Worm (Caenorhabditis elegans) whole organism, early embryonic: ENCODE measurements around the gene Y52E8A.2.

Experiments
- ceh-13 ChIP-seq: fragments of 200-800 bp; sonication (Bioruptor generic); optimal IDR thresholded peaks from 2 replicates; lab custom pipeline; 2018; ENCODE audit warnings: mild to moderate bottlenecking, missing genetic modification characterization, missing compliant biosample characterization
- ets-7 ChIP-seq: sonication (generic microtip); optimal IDR thresholded peaks from 2 replicates; lab custom pipeline; 2016; ENCODE audit warnings: missing genotype, missing genetic modification characterization, missing compliant biosample characterization
- flt-1 ChIP-seq: fragments of 200-800 bp; sonication (Bioruptor generic); IDR thresholded peaks from 2 replicates; pipeline ENCODE4 v1.3.6; 2022; ENCODE audit warnings: missing genetic modification characterization, missing compliant biosample characterization
- tbx-37 ChIP-seq: fragments of 200-800 bp; sonication (Bioruptor generic); conservative IDR thresholded peaks from 2 replicates; pipeline ENCODE4 v1.3.6; 2022; ENCODE audit warnings: missing genetic modification reagents, missing genetic modification characterization, missing compliant biosample characterization

DNA sequence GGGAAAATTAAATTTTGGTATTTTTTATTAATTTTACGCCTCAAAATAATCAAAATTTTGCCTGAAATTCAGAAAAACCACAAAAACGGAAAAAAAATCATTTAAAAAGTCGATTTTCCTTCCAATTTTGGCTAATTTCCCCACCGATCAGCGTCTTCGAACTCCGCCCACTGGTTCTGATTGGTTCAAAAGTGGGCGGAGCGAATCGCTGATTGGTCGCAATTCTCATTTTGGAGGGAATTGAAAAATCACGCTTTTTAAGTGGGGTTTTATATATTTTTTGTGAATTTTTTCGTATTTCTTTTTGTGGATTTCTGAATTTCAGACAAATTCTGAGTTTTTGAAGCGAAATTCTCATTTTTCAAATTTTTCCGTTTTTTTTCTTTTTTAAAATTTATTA is 33.7 kb upstream of the Y52E8A.2 start:
- TF ChIP-seq flt-1 (GFP tag; lab: Robert Waterston, UW) (no peak), tbx-37 (GFP tag; lab: Robert Waterston, UW) (no peak), ceh-13 (GFP tag; lab: Kevin White, UChicago) (no peak), ets-7 (tag; lab: Kevin White, UChicago) (no peak)
